Fruit fly (Drosophila melanogaster): ENCODE data around the gene CG33170.
A peak's percentile ranks its signal among the peaks of the same experiment; 100 is the strongest.

dm6 chr3L:22856009-22856477, 8.4 kb upstream of the CG33170 start, which contains the start of gene CG32459:
- TF ChIP-seq pan (optimal IDR thresholded peaks at IDR 0.05), result no peak
- TF ChIP-seq usp (GFP tag; optimal IDR thresholded peaks at IDR 0.05), result no peak
- peak; percentile 60 for TF ChIP-seq Dll (optimal IDR thresholded peaks at IDR 0.05)

Measured in whole organism.